Fruit fly (Drosophila melanogaster) whole organism, embryonic: ENCODE data around the gene CG14341.

Source experiments
- BEAF-32 ChIP-seq: fragments of 200-800 bp; sonication (Bioruptor generic); optimal IDR thresholded peaks from 3 replicates; lab custom pipeline; 2017; ENCODE audit warnings: missing biosample characterization, missing genetic modification characterization, mild to moderate bottlenecking, moderate library complexity, missing genetic modification reagents
- CG10209 ChIP-seq: fragments of 200-800 bp; sonication (Bioruptor generic); optimal IDR thresholded peaks from 3 replicates; lab custom pipeline; 2017; ENCODE audit warnings: missing biosample characterization, mild to moderate bottlenecking, missing genetic modification characterization, missing genetic modification reagents
- CG10267 ChIP-seq: fragments of 200-800 bp; sonication (Bioruptor generic); optimal IDR thresholded peaks from 2 replicates; lab custom pipeline; 2018; ENCODE audit warnings: missing biosample characterization, mild to moderate bottlenecking, missing genetic modification characterization, moderate library complexity
- CG10462 ChIP-seq: fragments of 200-800 bp; sonication (Bioruptor generic); optimal IDR thresholded peaks from 2 replicates; lab custom pipeline; 2016; ENCODE audit warnings: missing biosample characterization, missing genetic modification characterization
- CG11504 ChIP-seq: fragments of 200-800 bp; sonication (Bioruptor generic); optimal IDR thresholded peaks from 3 replicates; lab custom pipeline; 2019; ENCODE audit warnings: missing biosample characterization, mild to moderate bottlenecking, missing genetic modification characterization, moderate library complexity
- CG12659 ChIP-seq: fragments of 200-800 bp; sonication (Bioruptor generic); optimal IDR thresholded peaks from 3 replicates; lab custom pipeline; 2017; ENCODE audit warnings: mild to moderate bottlenecking, missing biosample characterization, missing genetic modification reagents, missing genetic modification characterization
- CG12942 ChIP-seq: fragments of 200-800 bp; sonication (Bioruptor generic); optimal IDR thresholded peaks from 3 replicates; lab custom pipeline; 2016; ENCODE audit warnings: missing biosample characterization, missing genetic modification characterization
- CG14710 ChIP-seq: fragments of 200-800 bp; sonication (Bioruptor generic); optimal IDR thresholded peaks from 3 replicates; lab custom pipeline; 2019; ENCODE audit warnings: missing biosample characterization, mild to moderate bottlenecking, missing genetic modification characterization, moderate library complexity
- CG15269 ChIP-seq: fragments of 200-800 bp; sonication (Bioruptor generic); optimal IDR thresholded peaks from 2 replicates; lab custom pipeline; 2018; ENCODE audit warnings: missing biosample characterization, mild to moderate bottlenecking, missing genetic modification characterization, moderate library complexity
- CG15514 ChIP-seq: fragments of 200-800 bp; sonication (Bioruptor generic); optimal IDR thresholded peaks from 3 replicates; lab custom pipeline; 2017; ENCODE audit warnings: missing biosample characterization, missing genetic modification characterization, mild to moderate bottlenecking, moderate library complexity, missing genetic modification reagents
- CG15696 ChIP-seq: fragments of 200-800 bp; sonication (Bioruptor generic); optimal IDR thresholded peaks from 2 replicates; lab custom pipeline; 2019; ENCODE audit warnings: missing biosample characterization, mild to moderate bottlenecking, missing genetic modification characterization, moderate library complexity
- CG17385 ChIP-seq: fragments of 200-800 bp; sonication (Bioruptor generic); optimal IDR thresholded peaks from 3 replicates; lab custom pipeline; 2018; ENCODE audit warnings: missing biosample characterization, mild to moderate bottlenecking, missing genetic modification characterization
- CG3065 ChIP-seq: fragments of 200-800 bp; sonication (Bioruptor generic); optimal IDR thresholded peaks from 2 replicates; lab custom pipeline; 2016; ENCODE audit warnings: missing biosample characterization, missing genetic modification characterization
- CG34422 ChIP-seq: fragments of 200-800 bp; sonication (Bioruptor generic); IDR thresholded peaks from 3 replicates; pipeline ENCODE4 v1.3.6; 2022; ENCODE audit warnings: missing biosample characterization, missing genetic modification characterization
- CG42726 ChIP-seq: fragments of 200-800 bp; sonication (Bioruptor generic); IDR thresholded peaks from 2 replicates; pipeline ENCODE4 v1.3.6; 2022; ENCODE audit warnings: missing biosample characterization, missing genetic modification characterization; ENCODE audit not compliant: partially characterized antibody
- CG4328 ChIP-seq: fragments of 200-800 bp; sonication (Bioruptor generic); optimal IDR thresholded peaks from 3 replicates; lab custom pipeline; 2017; ENCODE audit warnings: missing biosample characterization, missing genetic modification reagents, missing genetic modification characterization
- CG4617 ChIP-seq: fragments of 200-800 bp; sonication (Bioruptor generic); optimal IDR thresholded peaks from 3 replicates; lab custom pipeline; 2016; ENCODE audit warnings: missing biosample characterization, missing genetic modification characterization, borderline replicate concordance
- CG6791 ChIP-seq: fragments of 200-800 bp; sonication (Bioruptor generic); IDR thresholded peaks from 3 replicates; pipeline ENCODE4 v1.3.6; 2022; ENCODE audit warnings: missing biosample characterization, missing genetic modification characterization; ENCODE audit not compliant: partially characterized antibody
- CG8089 ChIP-seq: fragments of 200-800 bp; sonication (Bioruptor generic); optimal IDR thresholded peaks from 3 replicates; lab custom pipeline; 2016; ENCODE audit warnings: missing biosample characterization, missing genetic modification characterization
- CG9797 ChIP-seq: fragments of 200-800 bp; sonication (Bioruptor generic); optimal IDR thresholded peaks from 3 replicates; lab custom pipeline; 2018; ENCODE audit warnings: missing biosample characterization, mild to moderate bottlenecking, missing genetic modification characterization
- Dbx ChIP-seq: fragments of 200-800 bp; sonication (Bioruptor generic); IDR thresholded peaks from 3 replicates; pipeline ENCODE4 v1.3.6; 2022; ENCODE audit warnings: missing biosample characterization, missing genetic modification characterization
- Dp ChIP-seq: fragments of 200-800 bp; sonication (Bioruptor generic); optimal IDR thresholded peaks from 2 replicates; lab custom pipeline; 2018; ENCODE audit warnings: missing biosample characterization, mild to moderate bottlenecking, missing genetic modification characterization, moderate library complexity
- Dref ChIP-seq: fragments of 200-800 bp; sonication (Bioruptor generic); IDR thresholded peaks from 2 replicates; pipeline ENCODE4 v1.3.6; 2022; ENCODE audit warnings: missing biosample characterization, missing genetic modification characterization
- E2f2 ChIP-seq: fragments of 200-800 bp; sonication (Bioruptor generic); IDR thresholded peaks from 2 replicates; pipeline ENCODE4 v1.3.6; 2022; ENCODE audit warnings: missing biosample characterization, missing genetic modification characterization
- Ets97D ChIP-seq: fragments of 200-800 bp; sonication (Bioruptor generic); optimal IDR thresholded peaks from 3 replicates; lab custom pipeline; 2016; ENCODE audit warnings: missing biosample characterization, missing genetic modification characterization
- MBD-R2 ChIP-seq: fragments of 200-800 bp; sonication (Bioruptor generic); IDR thresholded peaks from 2 replicates; pipeline ENCODE4 v1.3.6; 2022; ENCODE audit warnings: missing biosample characterization, missing genetic modification characterization
- MESR4 ChIP-seq: fragments of 200-800 bp; sonication (Bioruptor generic); optimal IDR thresholded peaks from 2 replicates; lab custom pipeline; 2018; ENCODE audit warnings: missing biosample characterization, mild to moderate bottlenecking, missing genetic modification characterization, moderate library complexity
- Myb ChIP-seq: fragments of 200-800 bp; sonication (Bioruptor generic); optimal IDR thresholded peaks from 2 replicates; lab custom pipeline; 2016; ENCODE audit warnings: missing biosample characterization, missing genetic modification characterization
- Pdp1 ChIP-seq, 2 experiments: fragments of 200-800 bp; sonication (Bioruptor generic); optimal IDR thresholded peaks; 3 replicates each; lab custom pipeline; 2016; ENCODE audit warnings: missing biosample characterization in 2 of 2, missing genetic modification characterization in 2 of 2, mild to moderate bottlenecking in 1 of 2, moderate library complexity in 1 of 2
- Scr ChIP-seq: fragments of 200-800 bp; sonication (Bioruptor generic); IDR thresholded peaks from 2 replicates; pipeline ENCODE4 v1.3.6; 2022; ENCODE audit warnings: missing biosample characterization, missing genetic modification characterization; ENCODE audit not compliant: partially characterized antibody
- Sin3A ChIP-seq: fragments of >200 bp; optimal IDR thresholded peaks from 2 replicates; lab custom pipeline; 2018
- Sry-δ ChIP-seq: fragments of 200-800 bp; sonication (Bioruptor generic); optimal IDR thresholded peaks from 2 replicates; lab custom pipeline; 2016; ENCODE audit warnings: missing biosample characterization, missing genetic modification characterization
- YL-1 ChIP-seq: fragments of 200-800 bp; sonication (Bioruptor generic); optimal IDR thresholded peaks from 3 replicates; lab custom pipeline; 2017; ENCODE audit warnings: missing biosample characterization, mild to moderate bottlenecking, missing genetic modification characterization
- chinmo ChIP-seq: fragments of 200-800 bp; sonication (Bioruptor generic); IDR thresholded peaks from 4 replicates; pipeline ENCODE4 v1.3.6; 2022; ENCODE audit warnings: missing biosample characterization, missing genetic modification characterization; ENCODE audit not compliant: partially characterized antibody
- crp ChIP-seq, 2 experiments: fragments of 200-800 bp; sonication (Bioruptor generic); optimal IDR thresholded peaks; 2 replicates in 1 of 2; 3 replicates in 1 of 2; lab custom pipeline; 2017; ENCODE audit warnings: missing biosample characterization in 2 of 2, missing genetic modification characterization in 2 of 2, mild to moderate bottlenecking in 1 of 2, moderate library complexity in 1 of 2
- cwo ChIP-seq: fragments of 200-800 bp; sonication (Bioruptor generic); optimal IDR thresholded peaks from 3 replicates; lab custom pipeline; 2017; ENCODE audit warnings: missing biosample characterization, missing genetic modification characterization, mild to moderate bottlenecking, moderate library complexity, missing genetic modification reagents
- gcm ChIP-seq: fragments of 200-800 bp; sonication (Bioruptor generic); optimal IDR thresholded peaks from 2 replicates; lab custom pipeline; 2019; ENCODE audit warnings: missing biosample characterization, mild to moderate bottlenecking, missing genetic modification characterization, moderate library complexity
- gfzf ChIP-seq: fragments of 200-800 bp; sonication (Bioruptor generic); optimal IDR thresholded peaks from 2 replicates; lab custom pipeline; 2016; ENCODE audit warnings: missing biosample characterization, mild to moderate bottlenecking, missing genetic modification characterization, moderate library complexity
- hbn ChIP-seq: fragments of 200-800 bp; sonication (Bioruptor generic); IDR thresholded peaks from 2 replicates; pipeline ENCODE4 v1.3.6; 2022; ENCODE audit warnings: missing biosample characterization, missing genetic modification characterization; ENCODE audit not compliant: partially characterized antibody
- kni ChIP-seq: fragments of 200-800 bp; sonication (Bioruptor generic); optimal IDR thresholded peaks from 3 replicates; lab custom pipeline; 2017; ENCODE audit warnings: mild to moderate bottlenecking, missing biosample characterization, missing genetic modification reagents, missing genetic modification characterization
- lmd ChIP-seq: fragments of 200-800 bp; sonication (Bioruptor generic); IDR thresholded peaks from 2 replicates; pipeline ENCODE4 v1.3.6; 2022; ENCODE audit warnings: missing biosample characterization, missing genetic modification characterization
- pzg ChIP-seq: fragments of 200-800 bp; sonication (Bioruptor generic); optimal IDR thresholded peaks from 3 replicates; lab custom pipeline; 2018; ENCODE audit warnings: missing biosample characterization, mild to moderate bottlenecking, missing genetic modification characterization, moderate library complexity
- stwl ChIP-seq: fragments of 200-800 bp; sonication (Bioruptor generic); optimal IDR thresholded peaks from 3 replicates; lab custom pipeline; 2018; ENCODE audit warnings: missing biosample characterization, mild to moderate bottlenecking, missing genetic modification characterization, moderate library complexity
- trem ChIP-seq: fragments of 200-800 bp; optimal IDR thresholded peaks from 3 replicates; lab custom pipeline; 2019; ENCODE audit warnings: missing biosample characterization, mild to moderate bottlenecking, missing genetic modification characterization, moderate library complexity
- unc-4 ChIP-seq: fragments of 200-800 bp; sonication (Bioruptor generic); IDR thresholded peaks from 2 replicates; pipeline ENCODE4 v1.3.6; 2022; ENCODE audit warnings: missing biosample characterization, missing genetic modification characterization; ENCODE audit not compliant: partially characterized antibody

CG14341 gene

DNA sequence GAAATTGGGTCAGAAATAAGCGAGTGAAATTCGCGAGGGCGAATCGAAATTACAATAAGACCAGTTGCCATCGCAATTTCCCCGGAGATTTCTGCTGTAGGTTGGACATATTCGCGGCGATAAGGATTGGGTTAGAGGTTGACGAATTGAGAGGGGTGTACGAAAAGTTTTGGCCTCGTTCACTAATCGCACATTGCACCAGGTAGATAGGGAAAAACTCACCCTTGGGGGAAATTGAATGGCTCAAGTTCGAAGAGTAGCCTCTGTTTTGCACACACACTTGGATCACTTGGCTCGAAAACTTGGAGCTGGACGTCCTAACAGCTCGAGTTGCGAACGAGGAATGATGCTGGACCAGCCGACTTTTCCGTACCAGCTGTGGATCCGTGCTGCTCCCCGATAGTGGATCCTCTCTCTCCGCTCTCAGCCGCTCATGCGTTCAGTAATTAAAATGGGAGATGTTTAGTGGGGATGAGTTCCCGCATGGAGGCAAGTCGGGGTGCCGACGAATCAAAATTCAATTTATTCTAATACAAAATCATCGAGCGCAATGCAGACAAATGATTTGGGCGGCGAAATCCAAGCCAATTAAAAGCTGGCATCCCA lies 2.7 kb upstream of the CG14341 start, which contains the start of gene CG5080:
Gene CG5080 (minus strand): TSS at position 349 of the 606 bp plus-strand sequence.
- TF ChIP-seq lmd (GFP tag; lab: Robert Waterston, UW) (no peak), gcm (GFP tag; lab: Kevin White, UChicago) (peak; percentile 10)
- TF ChIP-seq, all 482 proteins: peak for 1

DNA sequence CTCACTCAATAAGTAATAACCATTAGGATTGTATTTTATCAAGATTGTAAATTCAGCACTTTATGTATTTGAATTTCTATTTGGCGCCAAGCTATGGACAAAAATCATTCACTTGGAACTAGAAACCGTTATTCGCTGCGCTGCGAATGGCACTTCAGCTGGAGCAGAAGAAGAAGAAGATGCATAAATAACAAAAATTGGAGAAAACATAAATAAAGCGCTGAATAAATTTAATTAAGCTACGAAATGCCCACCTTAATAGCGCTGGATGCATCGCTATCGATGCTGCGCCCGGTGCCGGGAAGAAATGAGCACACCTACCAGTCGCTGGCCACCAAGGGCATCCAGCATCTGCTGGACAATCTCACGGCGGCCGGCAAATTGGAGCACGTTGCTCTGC lies 2.0 kb upstream of the CG14341 start, which contains the start of gene IntS14:
Gene IntS14 (plus strand): TSS at position 150 of the 400 bp plus-strand sequence.
- TF ChIP-seq gfzf (GFP tag; lab: Kevin White, UChicago) (peak; percentile 17), Pdp1 (GFP tag; optimal IDR thresholded peaks at IDR 0.05; lab: Kevin White, UChicago) (peak in 1 of 2 experiments; percentile 30), CG4617 (GFP tag; lab: Kevin White, UChicago) (peak; percentile 54), hbn (GFP tag; lab: Robert Waterston, UW) (no peak), trem (tag; lab: Kevin White, UChicago) (peak; percentile 0), Myb (GFP tag; lab: Kevin White, UChicago) (peak; percentile 73), YL-1 (GFP tag; lab: Kevin White, UChicago) (peak; percentile 8), CG15514 (GFP tag; lab: Kevin White, UChicago) (peak; percentile 68), CG8089 (GFP tag; lab: Kevin White, UChicago) (peak; percentile 68), CG14710 (tag; lab: Kevin White, UChicago) (peak; percentile 12), crp (GFP tag; optimal IDR thresholded peaks at IDR 0.05; lab: Kevin White, UChicago) (peak; percentile 43 to 84), CG3065 (GFP tag; lab: Kevin White, UChicago) (no peak), MBD-R2 (GFP tag; lab: Robert Waterston, UW) (peak; percentile 89), Sin3A (lab: Kevin White, UChicago) (peak; percentile 38), cwo (GFP tag; lab: Kevin White, UChicago) (no peak), stwl (tag; lab: Kevin White, UChicago) (peak; percentile 17), Dref (GFP tag; lab: Robert Waterston, UW) (0 out of 2 replicates have a peak, but pooled peaks have one; percentile 30), CG10462 (peak; percentile 3), CG10267 (tag; lab: Kevin White, UChicago) (peak; percentile 37), Ets97D (GFP tag; lab: Kevin White, UChicago) (peak; percentile 17), CG11504 (tag; lab: Kevin White, UChicago) (no peak), Scr (GFP tag; lab: Robert Waterston, UW) (peak; percentile 29; the same call in 1 of the 2 replicates), BEAF-32 (GFP tag; lab: Kevin White, UChicago) (peak; percentile 35), CG42726 (0 out of 2 replicates have a peak, but pooled peaks have one; percentile 5), Dbx (GFP tag; lab: Robert Waterston, UW) (no peak), CG10209 (GFP tag; lab: Kevin White, UChicago) (no peak), CG12942 (GFP tag; lab: Kevin White, UChicago) (no peak), MESR4 (peak; percentile 30), pzg (peak; percentile 68), CG15696 (tag; lab: Kevin White, UChicago) (no peak), CG9797 (GFP tag; lab: Kevin White, UChicago) (peak; percentile 9), Sry-δ (peak; percentile 37), kni (GFP tag; lab: Kevin White, UChicago) (peak; percentile 3), CG4328 (GFP tag; lab: Kevin White, UChicago) (no peak), CG34422 (peak; percentile 62; the same call in 1 of the 3 replicates), CG17385 (GFP tag; lab: Kevin White, UChicago) (peak; percentile 97), CG6791 (0 out of 3 replicates have a peak, but pooled peaks have one; percentile 23), Dp (GFP tag; lab: Kevin White, UChicago) (peak; percentile 92), E2f2 (GFP tag; lab: Robert Waterston, UW) (peak; percentile 93), chinmo (peak; percentile 67; the same call in 1 of the 4 replicates), CG12659 (peak; percentile 9), CG15269 (tag; lab: Kevin White, UChicago) (no peak), unc-4 (GFP tag; lab: Robert Waterston, UW) (peak; percentile 37; the same call in 1 of the 2 replicates)
